Fruit fly (Drosophila melanogaster) whole organism, wandering third instar larva: ENCODE results near the gene Ocrl.

Source experiments
- Abd-B ChIP-seq: fragments of >200 bp; optimal IDR thresholded peaks from 2 replicates; lab custom pipeline; 2017; ENCODE audit warnings: missing biosample characterization, missing genetic modification characterization
- Dif ChIP-seq: fragments of 200-275, 200-300 bp; sonication (Bioruptor generic); optimal IDR thresholded peaks from 2 replicates; lab custom pipeline; 2018; ENCODE audit warnings: missing biosample characterization, missing genetic modification characterization; ENCODE audit not compliant: partially characterized antibody
- Hr78 ChIP-seq: fragments of >200 bp; optimal IDR thresholded peaks from 2 replicates; lab custom pipeline; 2017; ENCODE audit warnings: missing biosample characterization, missing genetic modification characterization
- Jra ChIP-seq: sonication (Bioruptor generic); optimal IDR thresholded peaks from 2 replicates; lab custom pipeline; 2016; ENCODE audit warnings: missing biosample characterization, missing genetic modification characterization
- Myc ChIP-seq: fragments of >200 bp; optimal IDR thresholded peaks from 2 replicates; lab custom pipeline; 2017
- N ChIP-seq: fragments of >200 bp; optimal IDR thresholded peaks from 2 replicates; lab custom pipeline; 2018; ENCODE audit warnings: missing biosample characterization, missing external identifiers, missing genetic modification characterization
- br ChIP-seq: fragments of 200-800 bp; sonication (Bioruptor generic); optimal IDR thresholded peaks from 2 replicates; lab custom pipeline; 2016; ENCODE audit warnings: missing biosample characterization, missing genetic modification characterization
- ey ChIP-seq: fragments of 200-800 bp; sonication (Bioruptor generic); optimal IDR thresholded peaks from 2 replicates; lab custom pipeline; 2016; ENCODE audit warnings: missing biosample characterization, missing genetic modification characterization
- fru ChIP-seq: fragments of 200-800 bp; sonication (Bioruptor generic); optimal IDR thresholded peaks from 3 replicates; lab custom pipeline; 2016; ENCODE audit warnings: missing biosample characterization, mild to moderate bottlenecking, missing genetic modification characterization
- lola ChIP-seq: fragments of >200 bp; optimal IDR thresholded peaks from 2 replicates; lab custom pipeline; 2017; ENCODE audit warnings: missing biosample characterization, missing genetic modification characterization
- sage ChIP-seq: fragments of 200-800 bp; sonication (Bioruptor generic); optimal IDR thresholded peaks from 2 replicates; lab custom pipeline; 2016; ENCODE audit warnings: missing biosample characterization, mild to moderate bottlenecking, missing genetic modification characterization
- tai ChIP-seq: sonication (Bioruptor generic); optimal IDR thresholded peaks from 2 replicates; lab custom pipeline; 2016; ENCODE audit warnings: missing biosample characterization, missing genetic modification characterization
- usp ChIP-seq: fragments of >200 bp; optimal IDR thresholded peaks from 2 replicates; lab custom pipeline; 2017; ENCODE audit warnings: missing biosample characterization, missing genetic modification characterization
- woc ChIP-seq: sonication (Bioruptor generic); optimal IDR thresholded peaks from 2 replicates; lab custom pipeline; 2016; ENCODE audit warnings: missing biosample characterization, mild to moderate bottlenecking, missing genetic modification characterization

dm6 chrX:1909533-1909932, 13.2 kb upstream of the Ocrl start:
- TF ChIP-seq lola, result no peak
- no peak for TF ChIP-seq Hr78 (GFP tag; lab: Kevin White, UChicago)
- TF ChIP-seq Jra, result no peak
- TF ChIP-seq tai (GFP tag; lab: Kevin White, UChicago), result no peak
- TF ChIP-seq Abd-B (GFP tag; lab: Kevin White, UChicago), result no peak
- TF ChIP-seq ey (GFP tag; lab: Kevin White, UChicago), result no peak
- no peak for TF ChIP-seq Dif (GFP tag; lab: Kevin White, UChicago)
- no peak for TF ChIP-seq woc (GFP tag; lab: Kevin White, UChicago)
- no peak for TF ChIP-seq usp
- no peak for TF ChIP-seq Myc (lab: Kevin White, UChicago)
- TF ChIP-seq sage (GFP tag; lab: Kevin White, UChicago), result no peak
- no peak for TF ChIP-seq N
- TF ChIP-seq fru (GFP tag; lab: Kevin White, UChicago), result no peak
- no peak for TF ChIP-seq br (GFP tag; lab: Kevin White, UChicago)
